Worm (Caenorhabditis elegans) whole organism, L3 larva: ENCODE data around the gene ule-3.

Experiments
- R02D3.7 ChIP-seq: fragments of 150-350 bp; optimal IDR thresholded peaks from 2 replicates; lab custom pipeline; 2014; ENCODE audit warnings: missing biosample characterization, missing genetic modification characterization
- aly-2 ChIP-seq: fragments of 150-350 bp; optimal IDR thresholded peaks from 2 replicates; lab custom pipeline; 2014; ENCODE audit warnings: missing biosample characterization, missing genetic modification characterization
- ceh-28 ChIP-seq: fragments of 150-350 bp; optimal IDR thresholded peaks from 2 replicates; lab custom pipeline; 2014; ENCODE audit warnings: missing biosample characterization, missing genetic modification reagents, missing genetic modification characterization
- egl-5 ChIP-seq: fragments of 150-350 bp; optimal IDR thresholded peaks from 2 replicates; lab custom pipeline; 2017; ENCODE audit warnings: missing biosample characterization, missing genetic modification reagents, missing genetic modification characterization, inconsistent platforms
- hmg-11 ChIP-seq: sonication (generic microtip); optimal IDR thresholded peaks from 2 replicates; lab custom pipeline; 2016; ENCODE audit warnings: missing genetic modification characterization, missing compliant biosample characterization
- jun-1 ChIP-seq: fragments of 150-350 bp; optimal IDR thresholded peaks from 2 replicates; lab custom pipeline; 2014; ENCODE audit warnings: missing biosample characterization, missing genetic modification reagents, missing genetic modification characterization
- nhr-25 ChIP-seq: sonication (generic microtip); optimal IDR thresholded peaks from 2 replicates; lab custom pipeline; 2017; ENCODE audit warnings: missing biosample characterization, missing genetic modification characterization
- nhr-76 ChIP-seq: fragments of 150-350 bp; sonication (generic microtip); optimal IDR thresholded peaks from 5 replicates; lab custom pipeline; 2014; ENCODE audit warnings: missing biosample characterization, missing genetic modification characterization
- pha-4 ChIP-seq: fragments of 150-350 bp; optimal IDR thresholded peaks from 2 replicates; lab custom pipeline; 2014; ENCODE audit warnings: missing biosample characterization, missing genetic modification reagents, missing genetic modification characterization

- TF ChIP-seq nhr-76 (tag; lab: Kevin White, UChicago) = no peak
- no peak for TF ChIP-seq pha-4
- TF ChIP-seq egl-5 (tag; lab: Kevin White, UChicago) = no peak
- TF ChIP-seq R02D3.7 (tag; lab: Kevin White, UChicago) = no peak
- TF ChIP-seq aly-2 (tag; lab: Kevin White, UChicago) = no peak
- TF ChIP-seq ceh-28 = no peak
- TF ChIP-seq hmg-11 (tag; lab: Kevin White, UChicago) = no peak
- TF ChIP-seq jun-1 (tag; lab: Kevin White, UChicago) = no peak
- no peak for TF ChIP-seq nhr-25 (tag; lab: Kevin White, UChicago)
Observed at ce11 chrV:10838204-10838603, 44.6 kb downstream of the ule-3 start.
